Fruit fly (Drosophila melanogaster): ENCODE measurements around the gene Tsf2.

DNA sequence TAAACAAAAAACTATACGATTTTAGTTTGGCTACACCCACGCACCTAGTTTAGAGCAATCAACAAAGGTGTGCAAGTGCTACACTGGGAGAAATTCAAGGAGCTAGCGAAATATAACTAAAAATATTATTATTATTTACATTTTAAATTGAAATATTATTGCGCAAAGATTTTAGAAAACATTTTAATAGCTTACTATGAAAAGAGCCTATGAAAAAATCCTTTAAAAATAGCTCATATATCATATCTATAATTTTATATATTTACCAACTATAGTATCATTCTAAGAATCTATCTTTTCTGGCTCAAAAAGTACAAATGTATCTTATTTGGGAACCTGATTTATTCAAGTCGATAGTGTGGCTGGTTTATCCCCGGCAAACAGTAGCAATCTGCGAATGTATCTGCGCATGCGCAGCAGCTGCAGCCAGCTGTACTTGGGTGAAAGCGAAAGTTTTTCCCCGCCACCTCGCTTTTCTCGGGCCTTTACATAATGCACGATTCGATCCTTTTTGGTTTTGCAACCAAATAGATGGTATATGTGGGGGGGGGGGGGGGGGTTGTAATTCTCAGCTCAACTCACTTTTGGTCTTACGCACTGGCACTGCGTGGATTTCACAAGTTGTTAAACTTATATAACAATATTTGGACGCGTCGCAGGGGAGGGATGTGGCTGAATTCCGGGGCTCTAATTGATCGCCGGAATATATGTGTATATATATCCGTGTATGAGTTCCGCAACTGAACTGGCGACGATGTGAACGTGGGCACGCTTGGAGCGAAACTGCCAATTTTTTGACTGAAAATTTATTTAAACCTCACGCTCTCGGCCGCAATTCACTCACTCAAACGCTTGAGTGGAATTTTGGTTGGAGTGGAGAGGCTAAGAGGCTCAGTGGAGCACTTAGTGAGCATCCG lies 36.8 kb downstream of the Tsf2 start, which contains the start of gene CG10657:
- TF ChIP-seq lola (GFP tag; optimal IDR thresholded peaks at IDR 0.05) = no peak
- TF ChIP-seq fru (GFP tag; optimal IDR thresholded peaks at IDR 0.05) = no peak
- no peak for TF ChIP-seq h (GFP tag; optimal IDR thresholded peaks at IDR 0.05)
- no peak for TF ChIP-seq tai (GFP tag; optimal IDR thresholded peaks at IDR 0.05)
- no peak for TF ChIP-seq brk (GFP tag; optimal IDR thresholded peaks at IDR 0.05)
- TF ChIP-seq sage (GFP tag; optimal IDR thresholded peaks at IDR 0.05) = no peak
- no peak for TF ChIP-seq CG32264 (GFP tag; optimal IDR thresholded peaks at IDR 0.05)
